Worm (Caenorhabditis elegans) whole organism, young adult: Measurements from ENCODE around the gene dct-8.

Experiments used
- Y67H2A.10 ChIP-seq: fragments of 200-800 bp; sonication (Bioruptor generic); conservative IDR thresholded peaks from 2 replicates; pipeline ENCODE4 v1.3.6; 2022; ENCODE audit warnings: missing genetic modification reagents, missing genetic modification characterization, missing compliant biosample characterization
- dox-1 ChIP-seq: fragments of 200-800 bp; sonication (Bioruptor generic); IDR thresholded peaks from 2 replicates; pipeline ENCODE4 v1.3.6; 2022; ENCODE audit warnings: missing genetic modification reagents, missing genetic modification characterization, missing compliant biosample characterization
- efl-1 ChIP-seq: fragments of 150-350 bp; optimal IDR thresholded peaks from 2 replicates; lab custom pipeline; 2014; ENCODE audit warnings: missing biosample characterization, missing genetic modification reagents, missing genetic modification characterization
- hmg-20 ChIP-seq: fragments of 200-800 bp; sonication (Bioruptor generic); IDR thresholded peaks from 2 replicates; pipeline ENCODE4 v1.3.6; 2022; ENCODE audit warnings: missing genetic modification reagents, missing genetic modification characterization, missing compliant biosample characterization
- lag-1 ChIP-seq: fragments of 200-800 bp; sonication (Bioruptor generic); IDR thresholded peaks from 2 replicates; pipeline ENCODE4 v1.3.6; 2022; ENCODE audit warnings: missing genetic modification reagents, missing genetic modification characterization, missing compliant biosample characterization
- pbrm-1 ChIP-seq: fragments of 200-800 bp; sonication (Bioruptor generic); IDR thresholded peaks from 2 replicates; pipeline ENCODE4 v1.3.6; 2022; ENCODE audit warnings: missing genetic modification reagents, missing genetic modification characterization, missing compliant biosample characterization
- snpc-4 ChIP-seq, 5 experiments: fragments of 150-350 bp in 1 of 5; sonication (generic microtip) in 4 of 5; optimal IDR thresholded peaks; 2 replicates each; lab custom pipeline; 2014 to 2018; ENCODE audit warnings: missing genetic modification characterization in 5 of 5, missing biosample characterization in 3 of 5, antibody characterized with exemption in 2 of 5, mild to moderate bottlenecking in 2 of 5, missing compliant biosample characterization in 2 of 5, missing genotype in 2 of 5, moderate library complexity in 2 of 5, missing genetic modification reagents in 1 of 5

DNA sequence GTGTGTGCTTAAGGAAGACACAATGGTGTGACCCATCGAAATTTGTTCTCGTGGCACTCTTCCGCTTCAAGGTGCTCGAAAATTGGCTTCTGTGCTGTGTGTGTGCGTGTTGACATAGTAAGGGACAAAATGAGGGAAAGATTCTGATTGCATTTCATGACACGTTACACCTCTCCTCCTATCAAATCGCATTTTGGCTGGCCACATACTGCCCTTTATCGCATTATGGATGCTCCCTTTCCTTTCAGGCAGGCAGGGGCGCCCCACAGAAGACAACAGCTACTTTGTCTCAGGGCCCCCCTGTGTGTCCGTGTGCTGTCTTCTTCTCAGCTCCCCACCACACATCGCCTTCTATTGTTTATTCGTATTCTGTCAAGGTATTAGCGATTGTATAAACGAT, 47.4 kb upstream of the dct-8 start:
- TF ChIP-seq efl-1 (no peak), Y67H2A.10 (no peak), pbrm-1 (GFP tag; lab: Robert Waterston, UW) (no peak), dox-1 (GFP tag; lab: Robert Waterston, UW) (no peak), snpc-4 (GFP tag; optimal IDR thresholded peaks at IDR 0.05; lab: Kevin White, UChicago) (no peak), snpc-4 (tag; optimal IDR thresholded peaks at IDR 0.05; lab: Kevin White, UChicago) (no peak), hmg-20 (GFP tag; lab: Robert Waterston, UW) (no peak), lag-1 (GFP tag; lab: Robert Waterston, UW) (no peak)
